Worm (Caenorhabditis elegans): Measurements from ENCODE around the gene nhr-219.

DNA sequence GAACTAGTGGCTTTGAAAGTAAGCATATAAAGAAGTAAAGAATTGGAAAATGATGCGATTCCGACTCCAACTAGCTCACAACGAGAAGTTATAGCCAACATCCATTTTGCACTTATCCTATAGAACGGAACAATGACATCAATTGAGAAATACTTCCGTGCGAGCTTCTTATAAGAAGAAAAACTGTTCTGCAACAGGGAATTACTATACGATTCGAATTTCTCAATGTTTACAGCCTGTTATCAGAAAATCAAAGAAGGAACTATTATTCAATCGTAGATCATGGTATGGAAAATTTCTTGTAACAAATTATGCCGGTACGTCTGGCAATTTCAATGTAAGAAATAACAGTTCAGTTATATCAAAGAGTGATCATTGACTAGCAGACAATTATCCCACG lies 19.8 kb upstream of the nhr-219 start, which contains the start of gene str-85:
- no peak for TF ChIP-seq lin-39 (tag; optimal IDR thresholded peaks at IDR 0.05)
- no peak for TF ChIP-seq Y5F2A.4 (GFP tag; optimal IDR thresholded peaks at IDR 0.05)
- TF ChIP-seq dmd-6 (GFP tag; IDR thresholded peaks at IDR 0.05), result no peak
- no peak for TF ChIP-seq snpc-4 (tag; optimal IDR thresholded peaks at IDR 0.05)
- no peak for TF ChIP-seq daf-8 (GFP tag; IDR thresholded peaks at IDR 0.05)
- no peak for TF ChIP-seq pha-4 (GFP tag; IDR thresholded peaks at IDR 0.05)
- no peak for TF ChIP-seq pha-4 (tag; optimal IDR thresholded peaks at IDR 0.05)
- TF ChIP-seq lim-7 (GFP tag; IDR thresholded peaks at IDR 0.05), result no peak
- TF ChIP-seq nhr-76 (tag; optimal IDR thresholded peaks at IDR 0.05), result no peak
- no peak for TF ChIP-seq unc-130 (GFP tag; optimal IDR thresholded peaks at IDR 0.05)
- TF ChIP-seq aha-1 (tag), result no peak
- TF ChIP-seq attf-4 (tag; optimal IDR thresholded peaks at IDR 0.05), result no peak
- TF ChIP-seq aly-2 (tag; optimal IDR thresholded peaks at IDR 0.05), result no peak
